Worm (Caenorhabditis elegans) whole organism, midembryonic: ENCODE results near the gene mtm-5.

Experiments
- ref-1 ChIP-seq: fragments of 200-800 bp; sonication (Bioruptor generic); conservative IDR thresholded peaks from 2 replicates; pipeline ENCODE4 v1.3.6; 2022; ENCODE audit warnings: missing genetic modification reagents, missing genetic modification characterization, missing compliant biosample characterization
- ztf-29 ChIP-seq: fragments of 200-800 bp; sonication (Bioruptor generic); IDR thresholded peaks from 2 replicates; pipeline ENCODE4 v1.3.6; 2022; ENCODE audit warnings: missing genetic modification reagents, missing genetic modification characterization, missing compliant biosample characterization

- TF ChIP-seq ztf-29 (no peak), ref-1 (GFP tag; lab: Robert Waterston, UW) (no peak)
Observed at ce11 chrX:5213032-5213431, 30.2 kb downstream of the mtm-5 start.
